Fruit fly (Drosophila melanogaster): Measurements from ENCODE around the gene CG43098.

CG43098 gene

DNA sequence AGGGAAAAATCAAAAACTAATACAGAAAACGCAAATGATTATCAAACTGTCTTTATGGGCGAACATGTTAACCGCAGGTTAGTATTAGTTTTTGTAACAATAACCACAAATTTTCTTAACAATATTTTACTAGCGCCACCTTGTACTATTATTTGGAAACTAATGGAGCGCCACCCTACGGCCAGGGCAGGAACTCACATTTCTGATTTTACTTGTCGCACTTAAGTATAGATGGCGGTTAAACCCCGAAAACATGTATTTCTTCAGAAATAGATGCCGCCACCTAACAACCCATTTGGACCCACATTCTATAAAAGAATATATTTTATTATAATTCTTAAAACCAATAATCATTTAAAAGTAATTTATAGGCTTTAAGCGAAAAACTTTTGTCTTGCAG lies 42.5 kb upstream of the CG43098 start (continued):
- TF ChIP-seq usp (GFP tag; optimal IDR thresholded peaks at IDR 0.05) (no peak), mld (GFP tag; IDR thresholded peaks at IDR 0.05; ENCODE audit: partially characterized antibody) (no peak), CG7786 (GFP tag; optimal IDR thresholded peaks at IDR 0.05) (peak; percentile 46), zen (tag; optimal IDR thresholded peaks at IDR 0.05) (peak; percentile 85), chn (GFP tag; optimal IDR thresholded peaks at IDR 0.05) (peak; percentile 84), Doc2 (GFP tag; IDR thresholded peaks at IDR 0.05) (no peak), ind (GFP tag; optimal IDR thresholded peaks at IDR 0.05) (peak; percentile 82), CG9932 (GFP tag; IDR thresholded peaks at IDR 0.05) (peak; percentile 93), Optix (GFP tag; IDR thresholded peaks at IDR 0.05) (peak; percentile 72), bowl (GFP tag; IDR thresholded peaks at IDR 0.05) (no peak), Fer3 (tag; optimal IDR thresholded peaks at IDR 0.05) (peak; percentile 75), zfh1 (GFP tag; IDR thresholded peaks at IDR 0.05) (peak; percentile 89), CG10959 (GFP tag; IDR thresholded peaks at IDR 0.05) (peak; percentile 85), NFAT (GFP tag; IDR thresholded peaks at IDR 0.05) (peak; percentile 95), CG13296 (GFP tag; optimal IDR thresholded peaks at IDR 0.05) (no peak), ase (GFP tag; IDR thresholded peaks at IDR 0.05) (peak; percentile 89), CG1233 (GFP tag; optimal IDR thresholded peaks at IDR 0.05) (peak; percentile 58), cg (GFP tag; optimal IDR thresholded peaks at IDR 0.05) (no peak), CG9609 (GFP tag; optimal IDR thresholded peaks at IDR 0.05) (peak; percentile 78), repo (GFP tag; optimal IDR thresholded peaks at IDR 0.05) (peak; percentile 19), Bteb2 (GFP tag; optimal IDR thresholded peaks at IDR 0.05) (peak; percentile 38), Abd-B (GFP tag; optimal IDR thresholded peaks at IDR 0.05) (no peak), H2.0 (GFP tag; IDR thresholded peaks at IDR 0.05) (peak; percentile 77), CG1792 (GFP tag; optimal IDR thresholded peaks at IDR 0.05) (peak; percentile 53), Hand (GFP tag; optimal IDR thresholded peaks at IDR 0.05) (no peak), CG9215 (GFP tag; IDR thresholded peaks at IDR 0.05) (peak; percentile 67), CG12659 (GFP tag; optimal IDR thresholded peaks at IDR 0.05) (peak; percentile 78), CG13287 (GFP tag; IDR thresholded peaks at IDR 0.05; ENCODE audit: partially characterized antibody) (peak; percentile 57; the same call in 1 of the 2 replicates), ftz-f1 (GFP tag; optimal IDR thresholded peaks at IDR 0.05) (peak; percentile 22), vvl (GFP tag; IDR thresholded peaks at IDR 0.05) (peak; percentile 87), inv (GFP tag; IDR thresholded peaks at IDR 0.05; ENCODE audit: partially characterized antibody) (peak; percentile 19; the same call in 1 of the 2 replicates), Six4 (GFP tag; optimal IDR thresholded peaks at IDR 0.05) (peak; percentile 79), Atf6 (GFP tag; IDR thresholded peaks at IDR 0.05) (no peak), bbx (GFP tag; IDR thresholded peaks at IDR 0.05; ENCODE audit: partially characterized antibody) (peak; percentile 73), chinmo (GFP tag; IDR thresholded peaks at IDR 0.05; ENCODE audit: partially characterized antibody) (no peak), da (GFP tag; optimal IDR thresholded peaks at IDR 0.05) (peak; percentile 72), caup (GFP tag; optimal IDR thresholded peaks at IDR 0.05; ENCODE audit: severe bottlenecking) (peak; percentile 76), CG12299 (tag; optimal IDR thresholded peaks at IDR 0.05) (peak; percentile 38), CG15479 (GFP tag; optimal IDR thresholded peaks at IDR 0.05) (no peak), Ets65A (GFP tag) (peak; percentile 97), CG4617 (GFP tag; optimal IDR thresholded peaks at IDR 0.05; ENCODE audit: borderline replicate concordance) (peak; percentile 62), her (GFP tag; optimal IDR thresholded peaks at IDR 0.05) (peak; percentile 49), Sox102F (GFP tag; optimal IDR thresholded peaks at IDR 0.05) (peak; percentile 89), Deaf1 (tag; optimal IDR thresholded peaks at IDR 0.05) (peak; percentile 40), Hey (tag; optimal IDR thresholded peaks at IDR 0.05) (no peak), Elba2 (GFP tag; optimal IDR thresholded peaks at IDR 0.05) (peak; percentile 52), MTF-1 (GFP tag; optimal IDR thresholded peaks at IDR 0.05; ENCODE audit: borderline replicate concordance) (peak; percentile 86), CG17912 (GFP tag; optimal IDR thresholded peaks at IDR 0.05) (peak; percentile 75), Hr3 (GFP tag; optimal IDR thresholded peaks at IDR 0.05) (peak; percentile 89), CG3847 (GFP tag; IDR thresholded peaks at IDR 0.05) (peak; percentile 80), sqz (GFP tag; optimal IDR thresholded peaks at IDR 0.05) (no peak)

All from whole organism, embryonic.